Worm (Caenorhabditis elegans) whole organism, early embryonic: Measurements from ENCODE around the gene C09F9.2.

Source experiments
- F13C5.2 ChIP-seq: sonication (generic microtip); optimal IDR thresholded peaks from 2 replicates; lab custom pipeline; 2017; ENCODE audit warnings: mild to moderate bottlenecking, missing genetic modification characterization, inconsistent platforms, missing compliant biosample characterization
- ama-1 ChIP-seq: fragments of 150-350 bp; optimal IDR thresholded peaks from 2 replicates; lab custom pipeline; 2014
- ceh-36 ChIP-seq: sonication (generic microtip); optimal IDR thresholded peaks from 2 replicates; lab custom pipeline; 2016; ENCODE audit warnings: missing genetic modification characterization, inconsistent platforms, missing compliant biosample characterization
- ets-7 ChIP-seq: sonication (generic microtip); optimal IDR thresholded peaks from 2 replicates; lab custom pipeline; 2016; ENCODE audit warnings: missing genotype, missing genetic modification characterization, missing compliant biosample characterization
- flt-1 ChIP-seq: fragments of 200-800 bp; sonication (Bioruptor generic); IDR thresholded peaks from 2 replicates; pipeline ENCODE4 v1.3.6; 2022; ENCODE audit warnings: missing genetic modification characterization, missing compliant biosample characterization
- hnd-1 ChIP-seq: sonication (generic microtip); optimal IDR thresholded peaks from 2 replicates; lab custom pipeline; 2016; ENCODE audit warnings: missing genetic modification characterization, missing compliant biosample characterization
- sea-1 ChIP-seq: fragments of 200-800 bp; sonication (Bioruptor generic); conservative IDR thresholded peaks from 2 replicates; pipeline ENCODE4 v1.3.6; 2022; ENCODE audit warnings: missing genetic modification characterization, missing compliant biosample characterization
- tbx-11 ChIP-seq: fragments of 200-800 bp; sonication (Bioruptor generic); IDR thresholded peaks from 2 replicates; pipeline ENCODE4 v1.3.6; 2022; ENCODE audit warnings: missing genetic modification characterization, missing compliant biosample characterization
- tra-4 ChIP-seq: sonication (generic microtip); optimal IDR thresholded peaks from 2 replicates; lab custom pipeline; 2017; ENCODE audit warnings: missing genetic modification characterization, missing compliant biosample characterization

- TF ChIP-seq tra-4 (tag; lab: Kevin White, UChicago) (no peak), ama-1 (no peak), tbx-11 (GFP tag; lab: Robert Waterston, UW) (no peak), flt-1 (no peak), ets-7 (no peak), sea-1 (no peak), F13C5.2 (tag; lab: Kevin White, UChicago) (no peak), ceh-36 (tag; lab: Kevin White, UChicago) (no peak), hnd-1 (tag; lab: Kevin White, UChicago) (no peak)
Measured at ce11 chrII:14733424-14733823, 28.1 kb downstream of the C09F9.2 start, which contains the start of gene glna-1.
